Worm (Caenorhabditis elegans): ENCODE measurements around the gene W07B8.4.

DNA sequence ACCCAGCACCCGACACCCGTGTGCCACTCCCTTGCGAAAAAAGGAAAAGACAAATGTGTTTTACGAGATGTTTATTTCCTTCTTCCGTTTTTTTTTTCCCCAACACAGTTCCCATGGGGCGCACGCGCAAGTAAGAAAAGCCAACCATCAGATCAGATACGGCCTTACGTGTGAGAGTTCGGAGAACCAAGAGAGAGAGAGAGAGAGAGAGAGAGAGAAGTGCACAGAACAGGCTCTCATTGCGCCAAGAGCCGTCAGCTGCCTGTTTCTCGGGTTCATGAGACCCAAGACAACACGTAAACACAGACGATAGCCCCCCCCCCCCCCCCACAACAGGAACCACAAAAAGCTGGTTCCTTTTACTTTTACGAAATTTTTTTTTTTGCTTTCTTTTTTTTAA, 20.1 kb upstream of the W07B8.4 start:
- TF ChIP-seq nhr-28 (tag; optimal IDR thresholded peaks at IDR 0.05) = no peak
- no peak for TF ChIP-seq unc-130 (GFP tag; optimal IDR thresholded peaks at IDR 0.05)
- TF ChIP-seq zfp-3 (GFP tag; conservative IDR thresholded peaks at IDR 0.05) = no peak
- no peak for TF ChIP-seq php-3 (GFP tag; IDR thresholded peaks at IDR 0.05)
- TF ChIP-seq ztf-7 (tag; optimal IDR thresholded peaks at IDR 0.05) = no peak
- no peak for TF ChIP-seq rbr-2 (tag; optimal IDR thresholded peaks at IDR 0.05)
- TF ChIP-seq nhr-11 (tag; optimal IDR thresholded peaks at IDR 0.05) = no peak
- no peak for TF ChIP-seq tag-97 (GFP tag; IDR thresholded peaks at IDR 0.05)
- TF ChIP-seq lin-13 (GFP tag; optimal IDR thresholded peaks at IDR 0.05) = no peak
- no peak for TF ChIP-seq mes-2 (tag; optimal IDR thresholded peaks at IDR 0.05; ENCODE audit: poor library complexity, severe bottlenecking)
- TF ChIP-seq pqm-1 (tag; optimal IDR thresholded peaks at IDR 0.05) = no peak
- TF ChIP-seq nhr-76 (tag; optimal IDR thresholded peaks at IDR 0.05) = no peak

Data from whole organism, L4 larva.